Fruit fly (Drosophila melanogaster): ENCODE data around the gene Sirt4.

DNA sequence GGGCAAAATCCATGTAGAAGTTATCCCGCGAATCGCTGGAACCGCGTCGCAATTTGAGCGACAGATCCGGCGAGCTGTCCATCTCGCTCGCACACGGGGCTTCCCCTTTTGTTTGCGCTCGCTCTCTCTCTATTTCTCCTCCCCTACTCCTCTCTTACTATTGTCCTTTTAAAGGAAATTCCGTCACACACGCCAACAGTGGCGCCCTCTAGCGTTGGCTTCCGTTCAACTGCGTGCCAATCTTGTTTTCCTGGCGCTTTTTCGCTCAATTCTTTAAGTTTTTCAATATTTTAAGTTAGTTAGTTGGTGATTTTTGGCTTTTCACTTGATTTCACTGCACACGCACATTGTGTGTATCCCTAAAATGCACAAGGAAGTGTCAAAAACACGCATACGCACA is 3.8 kb downstream of the Sirt4 start:
- TF ChIP-seq psq (optimal IDR thresholded peaks at IDR 0.05), result no peak
- TF ChIP-seq Sin3A (optimal IDR thresholded peaks at IDR 0.05), result no peak
